ENCODE assay signal across 4 worm cellular contexts in the genomic region with DNA sequence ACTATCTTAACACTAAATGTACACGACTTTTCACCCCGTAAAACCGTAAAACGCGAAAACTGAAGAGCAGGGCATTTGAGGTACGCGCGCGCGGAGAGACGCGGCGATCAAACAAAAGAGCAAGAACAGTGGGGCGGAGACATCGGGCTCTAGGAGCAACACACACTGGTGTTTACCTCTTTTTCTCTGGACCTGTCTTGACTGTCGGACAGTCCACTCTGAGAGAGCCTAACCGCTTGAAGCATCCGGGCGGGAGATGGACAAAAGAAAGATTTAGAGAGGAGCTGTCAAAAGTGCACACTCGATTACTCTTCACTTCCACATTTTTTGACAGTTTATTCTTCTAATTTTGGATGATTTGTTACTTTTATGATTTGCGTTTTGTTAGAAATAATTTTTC.
TF ChIP-seq lines count a peak whose summit lies in the region.

No protein-coding gene starts in this region.

TF ChIP-seq in whole organism, L3 larva, 47 proteins besides CTCF, POLR2A, EP300 and RAD21:
- TF ChIP-seq lin-39 (tag; optimal IDR thresholded peaks at IDR 0.05; lab: Kevin White, UChicago) (no peak), pha-4 (tag; optimal IDR thresholded peaks at IDR 0.05; lab: Kevin White, UChicago) (peak; percentile 22)

TF ChIP-seq in whole organism, L4 larva, 104 proteins besides CTCF, POLR2A, EP300 and RAD21:
- TF ChIP-seq zip-11 (GFP tag; IDR thresholded peaks at IDR 0.05; lab: Robert Waterston, UW) (no peak), spr-3 (GFP tag; optimal IDR thresholded peaks at IDR 0.05; lab: Kevin White, UChicago) (no peak), lin-15B (tag; optimal IDR thresholded peaks at IDR 0.05; lab: Kevin White, UChicago) (no peak), nhr-111 (GFP tag; optimal IDR thresholded peaks at IDR 0.05; lab: Kevin White, UChicago) (no peak), snpc-4 (tag; optimal IDR thresholded peaks at IDR 0.05; lab: Kevin White, UChicago) (no peak), unc-62 (GFP tag; optimal IDR thresholded peaks at IDR 0.05 in 1 of 2; lab: Kevin White, UChicago) (peak in 1 of 2 experiments; percentile 76), unc-62 (tag; optimal IDR thresholded peaks at IDR 0.05; lab: Kevin White, UChicago) (no peak), zag-1 (tag; optimal IDR thresholded peaks at IDR 0.05; lab: Kevin White, UChicago) (no peak), aha-1 (tag; lab: Kevin White, UChicago) (peak; percentile 73), unc-39 (tag; optimal IDR thresholded peaks at IDR 0.05; lab: Kevin White, UChicago) (no peak), pqm-1 (tag; optimal IDR thresholded peaks at IDR 0.05; lab: Kevin White, UChicago) (no peak), nhr-237 (tag; optimal IDR thresholded peaks at IDR 0.05; lab: Kevin White, UChicago) (no peak), cey-2 (tag; optimal IDR thresholded peaks at IDR 0.05; lab: Kevin White, UChicago; ENCODE audit: borderline replicate concordance, insufficient read depth) (no peak), ztf-7 (tag; optimal IDR thresholded peaks at IDR 0.05; lab: Kevin White, UChicago) (no peak), nhr-25 (tag; optimal IDR thresholded peaks at IDR 0.05; lab: Kevin White, UChicago; ENCODE audit: borderline replicate concordance, insufficient read depth) (no peak)

TF ChIP-seq in whole organism, late embryonic, 69 proteins besides CTCF, POLR2A, EP300 and RAD21:
- TF ChIP-seq ceh-22 (tag; optimal IDR thresholded peaks at IDR 0.05; lab: Kevin White, UChicago) (peak; percentile 83), unc-42 (tag; optimal IDR thresholded peaks at IDR 0.05; lab: Kevin White, UChicago) (no peak), zip-5 (tag; optimal IDR thresholded peaks at IDR 0.05; lab: Kevin White, UChicago) (no peak), ets-4 (tag; optimal IDR thresholded peaks at IDR 0.05; lab: Kevin White, UChicago) (peak; percentile 41), gmeb-2 (tag; optimal IDR thresholded peaks at IDR 0.05; lab: Kevin White, UChicago) (no peak), hlh-8 (tag; optimal IDR thresholded peaks at IDR 0.05; lab: Kevin White, UChicago) (no peak), dmd-4 (tag; optimal IDR thresholded peaks at IDR 0.05; lab: Kevin White, UChicago; ENCODE audit: borderline replicate concordance) (peak; percentile 24)
TF ChIP-seq in whole organism, late embryonic: peak in this region for 3.

TF ChIP-seq in whole organism, mixed stage, embryonic, 35 proteins besides CTCF, POLR2A, EP300 and RAD21:
- TF ChIP-seq unc-39 (tag; optimal IDR thresholded peaks at IDR 0.05; lab: Kevin White, UChicago) (no peak), ztf-11 (tag; optimal IDR thresholded peaks at IDR 0.05; lab: Kevin White, UChicago) (no peak), elt-1 (tag; optimal IDR thresholded peaks at IDR 0.05; lab: Kevin White, UChicago; ENCODE audit: borderline replicate concordance, insufficient read depth) (no peak), ceh-39 (tag; optimal IDR thresholded peaks at IDR 0.05; lab: Kevin White, UChicago) (no peak), blmp-1 (tag; optimal IDR thresholded peaks at IDR 0.05; lab: Kevin White, UChicago) (no peak), nhr-237 (tag; optimal IDR thresholded peaks at IDR 0.05; lab: Kevin White, UChicago) (peak; percentile 11), lin-13 (tag; optimal IDR thresholded peaks at IDR 0.05; lab: Kevin White, UChicago) (no peak), drap-1 (GFP tag; optimal IDR thresholded peaks at IDR 0.05; lab: Kevin White, UChicago) (no peak), mls-2 (tag; optimal IDR thresholded peaks at IDR 0.05; lab: Kevin White, UChicago) (no peak), ceh-83 (GFP tag; optimal IDR thresholded peaks at IDR 0.05; lab: Kevin White, UChicago) (no peak), lin-32 (GFP tag; optimal IDR thresholded peaks at IDR 0.05; lab: Kevin White, UChicago) (no peak), pha-4 (tag; optimal IDR thresholded peaks at IDR 0.05; lab: Kevin White, UChicago) (peak; percentile 69), unc-120 (tag; optimal IDR thresholded peaks at IDR 0.05; lab: Kevin White, UChicago; ENCODE audit: poor library complexity, severe bottlenecking) (no peak), nhr-76 (tag; optimal IDR thresholded peaks at IDR 0.05; lab: Kevin White, UChicago) (no peak)
